Fruit fly (Drosophila melanogaster) whole organism, prepupa: ENCODE measurements around the gene Sgt.

Experiments
- Blimp-1 ChIP-seq: fragments of 200-800 bp; sonication (Bioruptor generic); optimal IDR thresholded peaks from 3 replicates; lab custom pipeline; 2017; ENCODE audit warnings: missing biosample characterization, missing genetic modification characterization, mild to moderate bottlenecking, moderate library complexity, missing genetic modification reagents
- CG10669 ChIP-seq: fragments of 200-800 bp; sonication (Bioruptor generic); optimal IDR thresholded peaks from 3 replicates; lab custom pipeline; 2018; ENCODE audit warnings: missing biosample characterization, mild to moderate bottlenecking, missing genetic modification characterization, moderate library complexity
- CG11902 ChIP-seq: fragments of 200-800 bp; sonication (Bioruptor generic); optimal IDR thresholded peaks from 3 replicates; lab custom pipeline; 2016; ENCODE audit warnings: missing biosample characterization, missing genetic modification characterization
- CG15336 ChIP-seq: fragments of 200-800 bp; sonication (Bioruptor generic); IDR thresholded peaks from 2 replicates; pipeline ENCODE4 v1.3.6; 2022; ENCODE audit warnings: missing biosample characterization, missing genetic modification characterization
- CG1621 ChIP-seq: fragments of 200-800 bp; sonication (Bioruptor generic); optimal IDR thresholded peaks from 3 replicates; lab custom pipeline; 2018; ENCODE audit warnings: missing biosample characterization, mild to moderate bottlenecking, missing genetic modification characterization
- CG16779 ChIP-seq: fragments of 200-800 bp; sonication (Bioruptor generic); optimal IDR thresholded peaks from 3 replicates; lab custom pipeline; 2017; ENCODE audit warnings: missing biosample characterization, mild to moderate bottlenecking, missing genetic modification characterization
- CG3032 ChIP-seq: fragments of 200-800 bp; optimal IDR thresholded peaks from 2 replicates; lab custom pipeline; 2019; ENCODE audit warnings: missing biosample characterization, mild to moderate bottlenecking, missing genetic modification characterization, moderate library complexity
- CG31627 ChIP-seq: fragments of 200-800 bp; sonication (Bioruptor generic); optimal IDR thresholded peaks from 3 replicates; lab custom pipeline; 2016; ENCODE audit warnings: missing biosample characterization, missing genetic modification characterization
- CG32006 ChIP-seq: fragments of 200-800 bp; sonication (Bioruptor generic); optimal IDR thresholded peaks from 3 replicates; lab custom pipeline; 2017; ENCODE audit warnings: missing biosample characterization, mild to moderate bottlenecking, missing genetic modification characterization
- CG6792 ChIP-seq: fragments of 200-800 bp; sonication (Bioruptor generic); optimal IDR thresholded peaks from 3 replicates; lab custom pipeline; 2016; ENCODE audit warnings: missing biosample characterization, missing genetic modification characterization
- CG6808 ChIP-seq: fragments of 200-800 bp; sonication (Bioruptor generic); optimal IDR thresholded peaks from 3 replicates; lab custom pipeline; 2017; ENCODE audit warnings: missing biosample characterization, missing genetic modification characterization, mild to moderate bottlenecking, moderate library complexity, missing genetic modification reagents
- CG7368 ChIP-seq: fragments of 200-800 bp; sonication (Bioruptor generic); optimal IDR thresholded peaks from 3 replicates; lab custom pipeline; 2016; ENCODE audit warnings: missing biosample characterization, missing genetic modification characterization
- CG8119 ChIP-seq: fragments of 200-800 bp; sonication (Bioruptor generic); IDR thresholded peaks from 3 replicates; pipeline ENCODE4 v1.3.6; 2022; ENCODE audit warnings: missing biosample characterization, missing genetic modification characterization
- CG9139 ChIP-seq: fragments of 200-800 bp; sonication (Bioruptor generic); optimal IDR thresholded peaks from 3 replicates; lab custom pipeline; 2017; ENCODE audit warnings: missing biosample characterization, mild to moderate bottlenecking, missing genetic modification characterization
- Eip93F ChIP-seq: fragments of 200-800 bp; sonication (Bioruptor generic); optimal IDR thresholded peaks from 2 replicates; lab custom pipeline; 2016; ENCODE audit warnings: missing biosample characterization, mild to moderate bottlenecking, missing genetic modification characterization
- Ets21C ChIP-seq: fragments of 200-800 bp; sonication (Bioruptor generic); optimal IDR thresholded peaks from 3 replicates; lab custom pipeline; 2016; ENCODE audit warnings: missing biosample characterization, missing genetic modification characterization
- Hr38 ChIP-seq: sonication (Bioruptor generic); optimal IDR thresholded peaks from 2 replicates; lab custom pipeline; 2016; ENCODE audit warnings: missing biosample characterization, missing genetic modification characterization
- Smox ChIP-seq: fragments of 200-800 bp; sonication (Bioruptor generic); optimal IDR thresholded peaks from 3 replicates; lab custom pipeline; 2016; ENCODE audit warnings: missing biosample characterization, missing genetic modification characterization
- Sox102F ChIP-seq: fragments of 200-800 bp; sonication (Bioruptor generic); optimal IDR thresholded peaks from 2 replicates; lab custom pipeline; 2016; ENCODE audit warnings: missing biosample characterization, mild to moderate bottlenecking, missing genetic modification characterization
- Sox15 ChIP-seq: fragments of 200-800 bp; sonication (Bioruptor generic); optimal IDR thresholded peaks from 3 replicates; lab custom pipeline; 2016; ENCODE audit warnings: missing biosample characterization, missing genetic modification characterization
- achi ChIP-seq: fragments of 200-800 bp; sonication (Bioruptor generic); optimal IDR thresholded peaks from 3 replicates; lab custom pipeline; 2016; ENCODE audit warnings: missing biosample characterization, missing genetic modification characterization
- acj6 ChIP-seq: fragments of 200-800 bp; sonication (Bioruptor generic); optimal IDR thresholded peaks from 3 replicates; lab custom pipeline; 2016; ENCODE audit warnings: missing biosample characterization, missing genetic modification characterization
- cyc ChIP-seq: fragments of 200-800 bp; sonication (Bioruptor generic); optimal IDR thresholded peaks from 3 replicates; lab custom pipeline; 2016; ENCODE audit warnings: missing biosample characterization, missing genetic modification characterization
- dac ChIP-seq: fragments of 200-800 bp; sonication (Bioruptor generic); optimal IDR thresholded peaks from 2 replicates; lab custom pipeline; 2017; ENCODE audit warnings: missing biosample characterization, mild to moderate bottlenecking, missing genetic modification characterization
- dsx ChIP-seq: fragments of 200-800 bp; optimal IDR thresholded peaks from 3 replicates; lab custom pipeline; 2019; ENCODE audit warnings: missing biosample characterization, mild to moderate bottlenecking, missing genetic modification characterization, moderate library complexity; ENCODE audit not compliant: poor library complexity, severe bottlenecking
- esn ChIP-seq: fragments of 200-800 bp; sonication (Bioruptor generic); optimal IDR thresholded peaks from 2 replicates; lab custom pipeline; 2016; ENCODE audit warnings: missing biosample characterization, mild to moderate bottlenecking, missing genetic modification characterization, moderate library complexity
- fd59A ChIP-seq: fragments of 200-800 bp; sonication (Bioruptor generic); optimal IDR thresholded peaks from 2 replicates; lab custom pipeline; 2017; ENCODE audit warnings: missing biosample characterization, mild to moderate bottlenecking, missing genetic modification characterization, missing genetic modification reagents
- fd85E ChIP-seq: fragments of 200-800 bp; sonication (Bioruptor generic); optimal IDR thresholded peaks from 3 replicates; lab custom pipeline; 2016; ENCODE audit warnings: missing biosample characterization, missing genetic modification characterization
- lz ChIP-seq: fragments of 200-800 bp; sonication (Bioruptor generic); optimal IDR thresholded peaks from 3 replicates; lab custom pipeline; 2016; ENCODE audit warnings: missing biosample characterization, missing genetic modification characterization
- net ChIP-seq: fragments of 200-800 bp; sonication (Bioruptor generic); optimal IDR thresholded peaks from 3 replicates; lab custom pipeline; 2016; ENCODE audit warnings: missing biosample characterization, missing genetic modification characterization
- pdm3 ChIP-seq: fragments of 200-800 bp; sonication (Bioruptor generic); optimal IDR thresholded peaks from 3 replicates; lab custom pipeline; 2016; ENCODE audit warnings: missing biosample characterization, missing genetic modification characterization
- salr ChIP-seq, 2 experiments: fragments of 200-800 bp; sonication (Bioruptor generic); optimal IDR thresholded peaks; 3 replicates each; lab custom pipeline; 2016 to 2018; ENCODE audit warnings: missing biosample characterization in 2 of 2, missing genetic modification characterization in 2 of 2, mild to moderate bottlenecking in 1 of 2
- spab ChIP-seq: fragments of 200-800 bp; sonication (Bioruptor generic); optimal IDR thresholded peaks from 2 replicates; lab custom pipeline; 2017; ENCODE audit warnings: missing biosample characterization, mild to moderate bottlenecking, missing genetic modification characterization, missing genetic modification reagents
- ss ChIP-seq, 2 experiments: fragments of 200-800 bp; sonication (Bioruptor generic); optimal IDR thresholded peaks; 2 replicates in 1 of 2; 3 replicates in 1 of 2; lab custom pipeline; 2017 to 2018; ENCODE audit warnings: mild to moderate bottlenecking in 2 of 2, missing biosample characterization in 2 of 2, missing genetic modification characterization in 2 of 2, moderate library complexity in 1 of 2
- svp ChIP-seq: fragments of 200-800 bp; sonication (Bioruptor generic); peaks from one replicate; lab custom pipeline; 2016; ENCODE audit warnings: missing biosample characterization, missing genetic modification characterization
- topi ChIP-seq: fragments of 200-800 bp; sonication (Bioruptor generic); optimal IDR thresholded peaks from 3 replicates; lab custom pipeline; 2016; ENCODE audit warnings: missing biosample characterization, missing genetic modification characterization
- vri ChIP-seq: fragments of 200-800 bp; sonication (Bioruptor generic); optimal IDR thresholded peaks from 3 replicates; lab custom pipeline; 2016; ENCODE audit warnings: missing biosample characterization, mild to moderate bottlenecking, missing genetic modification characterization

Sgt gene

DNA sequence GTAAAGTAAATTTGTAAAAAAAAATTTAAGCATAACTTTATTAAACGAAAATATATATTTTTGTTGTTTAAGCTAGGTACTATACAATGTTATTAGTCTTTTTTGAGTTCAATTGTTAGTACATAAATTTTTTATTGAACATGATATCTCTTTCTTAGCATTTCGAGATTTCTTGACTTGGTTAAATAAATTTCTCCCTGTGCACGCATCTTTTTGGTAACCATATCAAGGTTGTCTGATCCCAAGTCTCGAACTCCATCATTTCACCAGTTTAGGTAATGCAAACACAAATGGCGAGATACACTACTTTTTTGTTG is 40.1 kb upstream of the Sgt start (continued):
- TF ChIP-seq CG9139 (GFP tag; lab: Kevin White, UChicago) (no peak), Eip93F (GFP tag; lab: Kevin White, UChicago) (no peak), acj6 (GFP tag; lab: Kevin White, UChicago) (peak; percentile 76), topi (GFP tag; lab: Kevin White, UChicago) (peak; percentile 82), CG15336 (GFP tag; lab: Robert Waterston, UW) (peak; percentile 88), cyc (GFP tag; lab: Kevin White, UChicago) (peak; percentile 70), CG8119 (GFP tag; lab: Robert Waterston, UW) (peak; percentile 84), achi (GFP tag; lab: Kevin White, UChicago) (peak; percentile 82), CG6808 (GFP tag; lab: Kevin White, UChicago) (no peak), CG10669 (peak; percentile 51), svp (GFP tag; lab: Kevin White, UChicago) (peak; percentile 93), Ets21C (peak; percentile 59), CG32006 (GFP tag; lab: Kevin White, UChicago) (no peak), CG11902 (GFP tag; lab: Kevin White, UChicago) (peak; percentile 53), net (peak; percentile 78), fd85E (GFP tag; lab: Kevin White, UChicago) (no peak), esn (GFP tag; lab: Kevin White, UChicago) (peak; percentile 85), lz (GFP tag; lab: Kevin White, UChicago) (peak; percentile 72), dac (GFP tag; lab: Kevin White, UChicago) (no peak), ss (GFP tag; optimal IDR thresholded peaks at IDR 0.05; lab: Kevin White, UChicago) (no peak), vri (no peak), CG31627 (GFP tag; lab: Kevin White, UChicago) (peak; percentile 66), CG7368 (GFP tag; lab: Kevin White, UChicago) (peak; percentile 62), Hr38 (GFP tag; lab: Kevin White, UChicago) (no peak), Sox15 (peak; percentile 65), Blimp-1 (GFP tag; lab: Kevin White, UChicago) (no peak), CG6792 (GFP tag; lab: Kevin White, UChicago) (peak; percentile 73), salr (GFP tag; optimal IDR thresholded peaks at IDR 0.05; lab: Kevin White, UChicago) (peak in 1 of 2 experiments; percentile 71), CG16779 (tag; lab: Kevin White, UChicago) (no peak), Smox (GFP tag; lab: Kevin White, UChicago) (no peak), CG3032 (tag; lab: Kevin White, UChicago) (peak; percentile 32), CG1621 (tag; lab: Kevin White, UChicago) (no peak), Sox102F (peak; percentile 68), pdm3 (GFP tag; lab: Kevin White, UChicago) (peak; percentile 79), spab (GFP tag; lab: Kevin White, UChicago) (no peak), dsx (GFP tag; lab: Kevin White, UChicago) (no peak), fd59A (no peak)

- TF ChIP-seq Eip93F (GFP tag; lab: Kevin White, UChicago), result no peak
- TF ChIP-seq ss (GFP tag; optimal IDR thresholded peaks at IDR 0.05; lab: Kevin White, UChicago), result no peak
- TF ChIP-seq CG8119 (GFP tag; lab: Robert Waterston, UW), result 0 out of 3 replicates have a peak, but pooled peaks have one; percentile 13
These were observed 38.1 kb upstream of the Sgt start, which contains the start of the genes Dif and CG5043 for dm6 chr2L:17433030-17433912. Dif (minus strand) TSS chr2L:17433161. CG5043 (plus strand) TSS chr2L:17433862.
